Worm (Caenorhabditis elegans) whole organism, mixed stage, embryonic: ENCODE measurements around the gene F45F2.10.

Source experiments
- M03D4.4 ChIP-seq: sonication (generic microtip); optimal IDR thresholded peaks from 2 replicates; lab custom pipeline; 2017; ENCODE audit warnings: mild to moderate bottlenecking, missing genetic modification characterization, missing compliant biosample characterization
- bed-3 ChIP-seq: fragments of 200-800 bp; sonication (Bioruptor generic); optimal IDR thresholded peaks from 3 replicates; lab custom pipeline; 2018; ENCODE audit warnings: mild to moderate bottlenecking, missing genetic modification characterization, moderate library complexity, missing compliant biosample characterization
- blmp-1 ChIP-seq: fragments of 150-350 bp; optimal IDR thresholded peaks from 2 replicates; lab custom pipeline; 2014; ENCODE audit warnings: missing biosample characterization, missing genetic modification characterization
- ceh-39 ChIP-seq: fragments of 150-350 bp; optimal IDR thresholded peaks from 2 replicates; lab custom pipeline; 2014; ENCODE audit warnings: missing biosample characterization, missing genetic modification characterization
- ceh-43 ChIP-seq: fragments of 200-800 bp; sonication (Bioruptor generic); optimal IDR thresholded peaks from 2 replicates; lab custom pipeline; 2018; ENCODE audit warnings: mild to moderate bottlenecking, missing genetic modification characterization, moderate library complexity, missing compliant biosample characterization
- ceh-83 ChIP-seq: fragments of 200-800 bp; sonication (Bioruptor generic); optimal IDR thresholded peaks from 2 replicates; lab custom pipeline; 2018; ENCODE audit warnings: mild to moderate bottlenecking, missing genetic modification characterization, missing compliant biosample characterization
- ces-1 ChIP-seq: fragments of 150-350 bp; optimal IDR thresholded peaks from 2 replicates; lab custom pipeline; 2014; ENCODE audit warnings: missing biosample characterization, missing genetic modification reagents, missing genetic modification characterization
- cnd-1 ChIP-seq: fragments of 200-800 bp; sonication (Bioruptor generic); optimal IDR thresholded peaks from 2 replicates; lab custom pipeline; 2018; ENCODE audit warnings: mild to moderate bottlenecking, missing genetic modification characterization, missing compliant biosample characterization
- drap-1 ChIP-seq: fragments of 200-800 bp; sonication (Bioruptor generic); optimal IDR thresholded peaks from 3 replicates; lab custom pipeline; 2018; ENCODE audit warnings: mild to moderate bottlenecking, missing genetic modification characterization, missing compliant biosample characterization
- elt-1 ChIP-seq: sonication (generic microtip); optimal IDR thresholded peaks from 2 replicates; lab custom pipeline; 2017; ENCODE audit warnings: missing genetic modification characterization, mild to moderate bottlenecking, missing compliant biosample characterization, antibody characterized with exemption, moderate library complexity, borderline replicate concordance; ENCODE audit not compliant: insufficient read depth
- elt-3 ChIP-seq: fragments of 150-350 bp; optimal IDR thresholded peaks from 2 replicates; lab custom pipeline; 2014; ENCODE audit warnings: missing biosample characterization, missing genetic modification characterization
- flh-1 ChIP-seq: fragments of 200-800 bp; sonication (Bioruptor generic); optimal IDR thresholded peaks from 2 replicates; lab custom pipeline; 2018; ENCODE audit warnings: mild to moderate bottlenecking, missing genetic modification characterization, moderate library complexity, missing compliant biosample characterization
- ham-2 ChIP-seq: fragments of 200-800 bp; sonication (Bioruptor generic); optimal IDR thresholded peaks from 2 replicates; lab custom pipeline; 2018; ENCODE audit warnings: mild to moderate bottlenecking, missing genetic modification characterization, missing compliant biosample characterization
- hlh-1 ChIP-seq: fragments of 150-350 bp; optimal IDR thresholded peaks from 2 replicates; lab custom pipeline; 2014; ENCODE audit warnings: missing biosample characterization, missing genetic modification reagents, missing genetic modification characterization
- lin-13 ChIP-seq: fragments of 150-350 bp; optimal IDR thresholded peaks from 2 replicates; lab custom pipeline; 2014; ENCODE audit warnings: missing biosample characterization, missing genetic modification characterization
- lin-32 ChIP-seq: fragments of 200-800 bp; sonication (Bioruptor generic); optimal IDR thresholded peaks from 2 replicates; lab custom pipeline; 2018; ENCODE audit warnings: mild to moderate bottlenecking, missing genetic modification characterization, missing compliant biosample characterization
- lsy-2 ChIP-seq: fragments of 150-350 bp; optimal IDR thresholded peaks from 2 replicates; lab custom pipeline; 2014; ENCODE audit warnings: missing biosample characterization, missing genetic modification characterization
- mab-5 ChIP-seq: fragments of 150-350 bp; optimal IDR thresholded peaks from 2 replicates; lab custom pipeline; 2014; ENCODE audit warnings: missing biosample characterization, missing genetic modification characterization
- mep-1 ChIP-seq: fragments of 150-350 bp; optimal IDR thresholded peaks from 2 replicates; lab custom pipeline; 2017; ENCODE audit warnings: missing biosample characterization, missing genetic modification reagents, missing genetic modification characterization, inconsistent platforms
- mls-2 ChIP-seq: sonication (generic microtip); optimal IDR thresholded peaks from 2 replicates; lab custom pipeline; 2016; ENCODE audit warnings: mild to moderate bottlenecking, missing genetic modification characterization, moderate library complexity, missing compliant biosample characterization
- nhr-12 ChIP-seq: fragments of 150-350 bp; optimal IDR thresholded peaks from 2 replicates; lab custom pipeline; 2014; ENCODE audit warnings: missing biosample characterization, missing genetic modification characterization
- nhr-2 ChIP-seq: fragments of 150-350 bp; optimal IDR thresholded peaks from 2 replicates; lab custom pipeline; 2014; ENCODE audit warnings: missing biosample characterization, missing genetic modification characterization
- nhr-237 ChIP-seq: fragments of 150-350 bp; optimal IDR thresholded peaks from 2 replicates; lab custom pipeline; 2014; ENCODE audit warnings: missing biosample characterization, missing genetic modification characterization
- nhr-28 ChIP-seq: fragments of 150-350 bp; optimal IDR thresholded peaks from 2 replicates; lab custom pipeline; 2014; ENCODE audit warnings: missing biosample characterization, missing genetic modification characterization
- nhr-76 ChIP-seq: sonication (generic microtip); optimal IDR thresholded peaks from 2 replicates; lab custom pipeline; 2017; ENCODE audit warnings: missing biosample characterization, missing genetic modification characterization
- pha-4 ChIP-seq: fragments of 150-350 bp; optimal IDR thresholded peaks from 2 replicates; lab custom pipeline; 2018; ENCODE audit warnings: missing biosample characterization, missing genetic modification reagents, missing genetic modification characterization
- sem-2 ChIP-seq: fragments of 200-800 bp; sonication (Bioruptor generic); optimal IDR thresholded peaks from 2 replicates; lab custom pipeline; 2018; ENCODE audit warnings: mild to moderate bottlenecking, missing genetic modification characterization, missing compliant biosample characterization
- snpc-4 ChIP-seq: fragments of 150-350 bp; optimal IDR thresholded peaks from 2 replicates; lab custom pipeline; 2014; ENCODE audit warnings: missing biosample characterization, missing genetic modification characterization
- tbx-8 ChIP-seq: fragments of 200-800 bp; sonication (Bioruptor generic); optimal IDR thresholded peaks from 2 replicates; lab custom pipeline; 2018; ENCODE audit warnings: mild to moderate bottlenecking, missing genetic modification characterization, moderate library complexity, missing compliant biosample characterization
- unc-120 ChIP-seq: sonication (generic microtip); optimal IDR thresholded peaks from 2 replicates; lab custom pipeline; 2017; ENCODE audit warnings: missing genetic modification characterization, missing compliant biosample characterization; ENCODE audit not compliant: poor library complexity, severe bottlenecking
- unc-39 ChIP-seq: fragments of 150-350 bp; optimal IDR thresholded peaks from 2 replicates; lab custom pipeline; 2014; ENCODE audit warnings: missing biosample characterization, missing genetic modification characterization
- unc-62 ChIP-seq: fragments of 150-350 bp; optimal IDR thresholded peaks from 2 replicates; lab custom pipeline; 2014; ENCODE audit warnings: missing biosample characterization, missing genetic modification reagents, missing genetic modification characterization
- zip-8 ChIP-seq: fragments of 150-350 bp; optimal IDR thresholded peaks from 2 replicates; lab custom pipeline; 2014; ENCODE audit warnings: missing biosample characterization, missing genetic modification characterization
- ztf-11 ChIP-seq: fragments of 150-350 bp; optimal IDR thresholded peaks from 2 replicates; lab custom pipeline; 2014; ENCODE audit warnings: missing biosample characterization, missing genetic modification characterization

F45F2.10 gene

DNA sequence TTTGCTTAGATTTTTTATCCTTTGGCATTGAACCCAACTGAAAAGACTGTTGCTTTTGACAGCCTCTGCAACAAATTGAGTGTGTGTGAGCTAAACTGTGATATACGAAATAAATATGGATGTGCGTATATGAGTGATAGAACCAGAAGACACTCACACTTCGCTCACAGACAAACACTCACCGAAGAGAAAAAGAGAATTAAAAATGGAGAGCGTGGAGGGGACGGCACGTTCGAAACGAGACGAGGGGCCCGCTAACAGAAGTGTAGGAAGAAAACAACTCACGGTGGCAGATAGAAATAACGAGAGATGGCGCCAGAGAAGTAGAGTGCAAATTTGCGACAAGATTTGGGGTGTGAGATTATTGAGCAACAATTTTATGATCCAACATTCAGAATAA lies 389 bp downstream of the F45F2.10 start:
- no peak for TF ChIP-seq ham-2 (GFP tag; lab: Kevin White, UChicago)
- TF ChIP-seq lsy-2 (tag; lab: Kevin White, UChicago), result no peak
- TF ChIP-seq lin-13 (tag; lab: Kevin White, UChicago), result no peak
- TF ChIP-seq sem-2 (GFP tag; lab: Kevin White, UChicago), result no peak
- TF ChIP-seq tbx-8 (GFP tag; lab: Kevin White, UChicago), result no peak
- TF ChIP-seq elt-1, result no peak
- TF ChIP-seq cnd-1 (tag; lab: Kevin White, UChicago), result no peak
- no peak for TF ChIP-seq ztf-11 (tag; lab: Kevin White, UChicago)
- TF ChIP-seq ceh-43 (GFP tag; lab: Kevin White, UChicago), result no peak
- TF ChIP-seq unc-39 (tag; lab: Kevin White, UChicago), result no peak
- no peak for TF ChIP-seq ces-1 (GFP tag; lab: Kevin White, UChicago)
- no peak for TF ChIP-seq pha-4 (tag; lab: Kevin White, UChicago)
- TF ChIP-seq blmp-1, result no peak
- no peak for TF ChIP-seq unc-62 (GFP tag; lab: Kevin White, UChicago)
- TF ChIP-seq nhr-76, result no peak
- no peak for TF ChIP-seq mep-1 (tag; lab: Kevin White, UChicago)
- TF ChIP-seq hlh-1, result no peak
- TF ChIP-seq bed-3 (GFP tag; lab: Kevin White, UChicago), result no peak
- TF ChIP-seq M03D4.4 (tag; lab: Kevin White, UChicago), result no peak

DNA sequence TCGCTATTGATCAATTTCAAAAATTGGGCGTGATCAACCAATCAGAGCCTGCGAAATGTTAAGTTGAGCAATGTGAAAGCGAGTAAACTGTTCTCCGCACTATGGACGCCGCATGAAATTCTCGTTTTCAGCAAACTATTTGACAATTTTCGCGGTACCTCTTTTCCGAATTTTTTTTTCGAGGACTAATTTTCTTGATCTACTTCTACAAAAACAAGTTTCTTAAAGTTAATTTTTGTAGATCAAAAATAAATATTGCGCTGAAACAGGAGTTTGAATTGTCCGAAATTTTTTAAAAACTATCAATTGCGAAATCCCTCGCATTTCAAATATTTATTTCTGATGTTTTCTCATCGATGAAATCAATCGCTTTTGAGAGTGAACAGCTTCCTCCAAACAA lies 961 bp downstream of the F45F2.10 start:
- TF ChIP-seq nhr-237 (tag; lab: Kevin White, UChicago) (no peak), hlh-1 (no peak), nhr-12 (tag; lab: Kevin White, UChicago) (no peak), unc-120 (no peak), ztf-11 (tag; lab: Kevin White, UChicago) (no peak), ham-2 (GFP tag; lab: Kevin White, UChicago) (no peak), flh-1 (no peak), M03D4.4 (tag; lab: Kevin White, UChicago) (no peak), bed-3 (GFP tag; lab: Kevin White, UChicago) (no peak), cnd-1 (tag; lab: Kevin White, UChicago) (no peak), mls-2 (tag; lab: Kevin White, UChicago) (no peak), ceh-39 (no peak)

DNA sequence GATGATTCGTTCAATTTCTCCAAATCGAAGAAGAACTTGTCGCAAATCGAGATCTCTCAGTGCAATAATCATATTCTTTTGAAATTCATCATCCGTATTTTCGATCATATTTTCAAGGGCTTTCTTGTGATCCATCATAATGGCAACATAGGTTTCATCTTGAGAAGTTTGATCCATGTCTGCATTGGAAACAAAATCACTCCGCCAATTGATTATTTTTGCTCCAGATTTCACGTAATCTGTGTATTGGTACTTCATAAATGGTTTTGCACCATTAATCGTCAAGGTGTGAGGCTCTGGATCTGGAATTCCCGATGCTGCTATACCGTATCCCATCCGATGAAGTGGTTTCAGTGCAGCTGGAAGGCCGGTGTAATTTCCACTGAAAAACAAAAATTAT lies 2.2 kb downstream of the F45F2.10 start:
- TF ChIP-seq bed-3 (GFP tag; lab: Kevin White, UChicago), result no peak
- TF ChIP-seq, all 35 proteins: peak for 0

DNA sequence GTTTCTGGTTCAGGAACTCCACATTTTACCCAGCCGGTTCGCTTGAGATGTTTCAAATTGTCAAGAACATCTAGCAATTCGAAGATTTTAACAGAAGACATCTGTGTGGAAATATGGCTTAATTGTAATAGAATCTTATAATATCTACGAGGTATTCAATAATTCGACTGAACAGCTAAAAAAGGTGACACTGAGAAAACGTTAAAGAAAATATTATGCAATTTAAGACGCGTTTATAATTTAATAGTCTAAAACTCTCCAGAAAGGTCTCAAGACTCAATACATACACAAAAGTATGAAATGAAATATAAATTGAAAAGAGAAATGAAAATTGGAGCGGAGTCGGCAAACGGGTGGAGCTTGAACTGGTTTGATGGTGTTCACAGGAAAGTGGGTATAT lies 5.3 kb downstream of the F45F2.10 start, which contains the start of gene F45F2.9:
F45F2.9 (minus strand) TSS at position 101 of the 400 bp plus-strand sequence.
- no peak for TF ChIP-seq elt-1
- no peak for TF ChIP-seq ces-1 (GFP tag; lab: Kevin White, UChicago)
- no peak for TF ChIP-seq mls-2 (tag; lab: Kevin White, UChicago)
- no peak for TF ChIP-seq unc-62 (GFP tag; lab: Kevin White, UChicago)
- TF ChIP-seq ceh-83 (GFP tag; lab: Kevin White, UChicago), result no peak
- no peak for TF ChIP-seq drap-1 (GFP tag; lab: Kevin White, UChicago)
- TF ChIP-seq unc-39 (tag; lab: Kevin White, UChicago), result no peak
- TF ChIP-seq nhr-28 (tag; lab: Kevin White, UChicago), result no peak

DNA sequence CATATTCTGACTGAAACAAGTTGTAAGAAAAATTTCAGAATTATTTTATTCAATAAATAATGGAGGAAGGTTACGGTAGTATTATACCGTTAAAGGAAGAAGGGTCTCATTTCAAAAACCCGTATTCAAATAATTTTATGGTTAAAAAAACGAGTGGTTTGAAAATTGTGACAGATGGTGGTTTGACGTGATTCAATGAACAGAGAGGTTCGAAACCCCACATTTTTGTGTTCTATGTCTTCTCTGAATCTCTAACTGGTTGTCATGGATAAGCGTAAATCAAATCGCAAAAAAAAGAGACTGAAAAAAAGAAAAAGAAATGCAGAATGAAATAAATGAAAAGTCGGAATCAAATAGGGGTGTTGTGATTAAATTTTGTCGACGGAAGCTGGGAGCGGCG lies 11.3 kb downstream of the F45F2.10 start, which contains the start of gene ZK994.6:
ZK994.6 (minus strand) TSS at position 101 of the 400 bp plus-strand sequence.
- TF ChIP-seq mls-2 (tag; lab: Kevin White, UChicago) (no peak), blmp-1 (no peak), ces-1 (GFP tag; lab: Kevin White, UChicago) (peak; percentile 37)

DNA sequence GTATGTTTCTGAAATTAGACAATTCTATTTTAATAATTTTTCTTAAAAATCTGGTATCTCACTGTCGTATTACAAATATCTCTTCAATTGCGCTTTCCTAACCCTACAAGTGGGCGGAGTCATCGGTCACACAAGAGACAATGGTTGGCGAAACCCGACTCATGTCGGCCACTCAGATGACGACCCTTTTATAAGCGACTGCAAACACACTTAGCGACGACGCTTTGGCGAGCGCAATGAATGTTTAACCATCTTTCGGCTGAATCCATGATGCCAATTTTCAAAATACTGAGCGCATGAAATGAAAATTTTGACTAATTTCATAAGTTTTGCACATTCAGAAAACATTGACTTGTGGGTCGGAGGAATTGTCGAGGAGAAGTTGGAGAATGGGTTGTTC lies 18.3 kb downstream of the F45F2.10 start:
- TF ChIP-seq elt-1 (no peak), nhr-28 (tag; lab: Kevin White, UChicago) (peak; percentile 95), lin-13 (tag; lab: Kevin White, UChicago) (peak; percentile 92), zip-8 (no peak), elt-3 (peak; percentile 92), lsy-2 (tag; lab: Kevin White, UChicago) (peak; percentile 38), pha-4 (tag; lab: Kevin White, UChicago) (peak; percentile 94), mep-1 (tag; lab: Kevin White, UChicago) (peak; percentile 88), ceh-43 (GFP tag; lab: Kevin White, UChicago) (peak; percentile 98), mab-5 (tag; lab: Kevin White, UChicago) (peak; percentile 62), nhr-2 (tag; lab: Kevin White, UChicago) (no peak), mls-2 (tag; lab: Kevin White, UChicago) (peak; percentile 99), ztf-11 (tag; lab: Kevin White, UChicago) (peak; percentile 88), unc-62 (GFP tag; lab: Kevin White, UChicago) (peak; percentile 89), ces-1 (GFP tag; lab: Kevin White, UChicago) (peak; percentile 73), sem-2 (GFP tag; lab: Kevin White, UChicago) (peak; percentile 96), unc-39 (tag; lab: Kevin White, UChicago) (peak; percentile 98), snpc-4 (tag; lab: Kevin White, UChicago) (no peak), ceh-39 (peak; percentile 71), blmp-1 (no peak), bed-3 (GFP tag; lab: Kevin White, UChicago) (peak; percentile 97), cnd-1 (tag; lab: Kevin White, UChicago) (peak; percentile 99), ceh-83 (GFP tag; lab: Kevin White, UChicago) (peak; percentile 99), drap-1 (GFP tag; lab: Kevin White, UChicago) (peak; percentile 99), flh-1 (peak; percentile 97), nhr-76 (peak; percentile 88), M03D4.4 (tag; lab: Kevin White, UChicago) (peak; percentile 98), nhr-237 (tag; lab: Kevin White, UChicago) (peak; percentile 88), tbx-8 (GFP tag; lab: Kevin White, UChicago) (peak; percentile 98), nhr-12 (tag; lab: Kevin White, UChicago) (peak; percentile 80), lin-32 (peak; percentile 99), unc-120 (peak; percentile 99)
